Fruit fly (Drosophila melanogaster): ENCODE measurements around the gene CG42820.

dm6 chr2L:8372248-8372647 lies 19.9 kb downstream of the CG42820 start:
- no peak for TF ChIP-seq CG6276 (GFP tag; optimal IDR thresholded peaks at IDR 0.05)
- no peak for TF ChIP-seq CG16779 (tag; optimal IDR thresholded peaks at IDR 0.05)
- TF ChIP-seq net (GFP tag; optimal IDR thresholded peaks at IDR 0.05), result no peak
- no peak for TF ChIP-seq OdsH (GFP tag; optimal IDR thresholded peaks at IDR 0.05)
- no peak for TF ChIP-seq Lpt (GFP tag; optimal IDR thresholded peaks at IDR 0.05)
- TF ChIP-seq CG3919 (GFP tag; optimal IDR thresholded peaks at IDR 0.05), result no peak
- TF ChIP-seq CG34406 (GFP tag; optimal IDR thresholded peaks at IDR 0.05), result no peak
- TF ChIP-seq fd59A (GFP tag; optimal IDR thresholded peaks at IDR 0.05), result no peak
- TF ChIP-seq CG8119 (GFP tag; IDR thresholded peaks at IDR 0.05), result no peak
- no peak for TF ChIP-seq Eip75B (GFP tag; optimal IDR thresholded peaks at IDR 0.05)
- no peak for TF ChIP-seq Hr38 (GFP tag; optimal IDR thresholded peaks at IDR 0.05)
- no peak for TF ChIP-seq topi (GFP tag; optimal IDR thresholded peaks at IDR 0.05)
- TF ChIP-seq dac (GFP tag; optimal IDR thresholded peaks at IDR 0.05), result no peak

All from whole organism, prepupa.